Worm (Caenorhabditis elegans): Measurements from ENCODE around the gene wdfy-3.
A peak's percentile ranks its signal among the peaks of the same experiment; 100 is the strongest.
"Not testable (repeated sequence)": the region's sequence is repeated elsewhere in the genome, so short reads cannot be mapped to it uniquely, and the experiment has no call there.

DNA sequence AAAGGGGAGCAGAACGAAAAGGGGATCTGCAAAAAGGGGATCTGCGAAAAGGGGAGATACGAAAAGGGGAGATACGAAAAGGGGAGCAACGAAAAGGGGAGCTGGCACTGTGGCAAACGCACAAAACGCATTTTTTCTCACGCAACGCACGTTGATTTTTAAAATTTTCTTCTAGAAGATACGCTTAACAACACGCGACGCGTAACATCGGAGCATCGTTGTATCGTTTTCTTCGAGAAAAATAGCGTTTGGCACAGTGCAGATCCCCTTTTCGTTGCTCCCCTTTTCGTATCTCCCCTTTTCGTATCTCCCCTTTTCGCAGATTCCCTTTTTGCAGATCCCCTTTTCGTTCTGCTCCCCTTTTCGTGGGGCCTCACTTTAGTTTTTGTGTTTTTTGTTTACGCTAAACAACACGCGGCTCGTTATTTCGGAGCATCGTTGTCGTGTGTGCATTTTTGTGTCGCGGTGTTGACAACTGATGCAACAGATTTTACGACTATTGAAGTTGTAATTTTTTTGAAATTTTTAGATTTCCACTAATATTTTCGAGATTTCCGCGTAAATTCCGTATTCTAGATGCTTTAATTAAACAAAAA is 31.6 kb upstream of the wdfy-3 start:
- TF ChIP-seq ccch-3 (GFP tag; optimal IDR thresholded peaks at IDR 0.05); lin-35 (GFP tag; optimal IDR thresholded peaks at IDR 0.05); F10E7.11 (tag; optimal IDR thresholded peaks at IDR 0.05); ztf-6 (GFP tag; IDR thresholded peaks at IDR 0.05); C17E4.6 (GFP tag; IDR thresholded peaks at IDR 0.05): not testable (repeated sequence)
- TF ChIP-seq lin-54 (GFP tag; optimal IDR thresholded peaks at IDR 0.05) (peak; percentile 21), ceh-91 (GFP tag; IDR thresholded peaks at IDR 0.05) (peak; percentile 87)

Data from whole organism, young adult.